Fruit fly (Drosophila melanogaster): Measurements from ENCODE around the gene CG1161.

Gene CG1161

DNA sequence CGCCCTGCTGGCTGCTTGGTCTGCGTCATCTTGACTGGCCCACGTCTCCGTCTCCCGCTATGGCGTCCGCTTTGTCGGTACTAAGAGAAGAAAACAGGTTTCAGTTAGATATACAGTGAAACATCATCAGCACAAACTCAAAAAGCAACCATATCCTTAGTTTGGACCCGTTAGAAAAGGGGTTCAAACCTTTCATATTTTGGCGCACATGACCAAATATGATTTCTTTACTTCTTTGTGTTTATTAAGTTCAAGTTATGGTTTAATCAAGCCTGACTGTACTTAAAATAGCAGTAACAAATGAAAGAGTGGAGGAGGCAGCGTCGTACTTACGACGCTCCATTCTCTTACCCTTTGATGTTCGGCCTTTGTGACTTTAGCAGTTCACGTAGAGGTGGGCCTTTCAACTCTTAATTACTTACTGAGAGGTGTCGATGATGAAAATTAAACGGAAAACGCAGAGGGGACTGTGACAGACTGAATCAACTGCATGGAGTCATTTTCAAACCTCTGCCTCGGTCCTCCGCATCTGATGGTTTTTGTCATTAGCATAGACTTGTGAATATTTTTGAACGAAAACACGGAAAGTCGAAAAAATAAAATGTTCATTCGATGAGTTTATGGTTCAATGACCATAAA lies 6.9 kb downstream of the CG1161 start:
- TF ChIP-seq ey (GFP tag; optimal IDR thresholded peaks at IDR 0.05), result peak; percentile 96
- no peak for TF ChIP-seq tai (GFP tag; optimal IDR thresholded peaks at IDR 0.05)
- TF ChIP-seq CG9705 (GFP tag; optimal IDR thresholded peaks at IDR 0.05), result peak; percentile 43
- TF ChIP-seq Myc (optimal IDR thresholded peaks at IDR 0.05), result no peak
- peak; percentile 93 for TF ChIP-seq CG32264 (GFP tag; optimal IDR thresholded peaks at IDR 0.05)
- TF ChIP-seq dsf (GFP tag; optimal IDR thresholded peaks at IDR 0.05; ENCODE audit: borderline replicate concordance), result peak; percentile 8
- no peak for TF ChIP-seq brk (GFP tag; optimal IDR thresholded peaks at IDR 0.05)
- TF ChIP-seq sv (GFP tag; optimal IDR thresholded peaks at IDR 0.05), result peak; percentile 69
- peak; percentile 86 for TF ChIP-seq Sp1 (GFP tag; optimal IDR thresholded peaks at IDR 0.05)
- TF ChIP-seq foxo (GFP tag; optimal IDR thresholded peaks at IDR 0.05), result peak; percentile 45 to 96
- peak; percentile 94 for TF ChIP-seq fru (GFP tag; optimal IDR thresholded peaks at IDR 0.05)
- no peak for TF ChIP-seq Vsx2 (GFP tag; optimal IDR thresholded peaks at IDR 0.05; ENCODE audit: partially characterized antibody)
- TF ChIP-seq rgr (GFP tag; optimal IDR thresholded peaks at IDR 0.05), result peak; percentile 95
- no peak for TF ChIP-seq lola (GFP tag; optimal IDR thresholded peaks at IDR 0.05)
- TF ChIP-seq woc (GFP tag; optimal IDR thresholded peaks at IDR 0.05), result peak; percentile 94
- TF ChIP-seq Hr83 (GFP tag; optimal IDR thresholded peaks at IDR 0.05; ENCODE audit: poor library complexity, severe bottlenecking), result no peak
- peak; percentile 83 for TF ChIP-seq Jra (GFP tag; optimal IDR thresholded peaks at IDR 0.05)
- TF ChIP-seq CrebA (GFP tag; optimal IDR thresholded peaks at IDR 0.05; ENCODE audit: borderline replicate concordance), result no peak
- TF ChIP-seq Dif (GFP tag; optimal IDR thresholded peaks at IDR 0.05; ENCODE audit: partially characterized antibody), result no peak
- no peak for TF ChIP-seq dmrt93B (GFP tag; optimal IDR thresholded peaks at IDR 0.05)
- peak; percentile 96 for TF ChIP-seq OdsH (GFP tag; optimal IDR thresholded peaks at IDR 0.05)
- TF ChIP-seq pan (optimal IDR thresholded peaks at IDR 0.05), result no peak
- peak; percentile 96 for TF ChIP-seq Hnf4 (GFP tag; optimal IDR thresholded peaks at IDR 0.05)
- peak; percentile 88 for TF ChIP-seq HLH106 (tag; optimal IDR thresholded peaks at IDR 0.05)
- peak; percentile 86 for TF ChIP-seq psq (GFP tag; optimal IDR thresholded peaks at IDR 0.05)
- TF ChIP-seq Hr78 (GFP tag; optimal IDR thresholded peaks at IDR 0.05), result no peak
- no peak for TF ChIP-seq jim (GFP tag; optimal IDR thresholded peaks at IDR 0.05)
- peak; percentile 96 for TF ChIP-seq br (GFP tag; optimal IDR thresholded peaks at IDR 0.05)
- peak; percentile 39 for TF ChIP-seq Rel (GFP tag; optimal IDR thresholded peaks at IDR 0.05)
- peak; percentile 23 for TF ChIP-seq Rel (tag; optimal IDR thresholded peaks at IDR 0.05)
- TF ChIP-seq Mio (GFP tag; optimal IDR thresholded peaks at IDR 0.05), result peak; percentile 66
- TF ChIP-seq dl (GFP tag; optimal IDR thresholded peaks at IDR 0.05; ENCODE audit: insufficient read depth in 1 of 2, partially characterized antibody in 2 of 2), result no peak
- TF ChIP-seq sage (GFP tag; optimal IDR thresholded peaks at IDR 0.05), result peak; percentile 88
- TF ChIP-seq GATAd (GFP tag; optimal IDR thresholded peaks at IDR 0.05), result no peak
- TF ChIP-seq N (GFP tag; optimal IDR thresholded peaks at IDR 0.05), result no peak
- no peak for TF ChIP-seq usp (GFP tag; optimal IDR thresholded peaks at IDR 0.05)
- TF ChIP-seq h (GFP tag; optimal IDR thresholded peaks at IDR 0.05), result peak; percentile 97
- TF ChIP-seq Dfd (GFP tag; optimal IDR thresholded peaks at IDR 0.05), result no peak
- TF ChIP-seq Abd-B (GFP tag; optimal IDR thresholded peaks at IDR 0.05), result no peak

DNA sequence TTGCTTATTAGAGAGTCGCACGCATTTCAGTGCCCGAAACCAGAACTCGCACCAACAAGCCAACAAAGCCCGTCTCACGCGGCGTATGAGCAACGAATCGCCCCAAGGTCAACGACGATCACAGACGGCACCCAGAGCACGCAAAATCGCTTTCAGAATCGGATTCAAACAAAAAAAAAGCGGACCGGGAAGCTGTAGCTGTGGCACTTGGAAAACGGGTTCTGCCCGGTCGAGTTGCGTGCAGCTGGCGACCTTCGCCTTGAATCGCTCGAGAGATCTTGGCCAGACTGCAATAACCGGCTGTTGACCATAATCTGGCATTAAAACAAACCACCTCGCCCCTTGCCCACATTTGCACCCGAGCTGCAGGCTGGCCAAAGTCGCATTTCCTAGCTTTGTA lies 8.5 kb downstream of the CG1161 start:
- peak; percentile 73 for TF ChIP-seq Dif (GFP tag; optimal IDR thresholded peaks at IDR 0.05; ENCODE audit: partially characterized antibody)
- no peak for TF ChIP-seq foxo (GFP tag; optimal IDR thresholded peaks at IDR 0.05)
- TF ChIP-seq rgr (GFP tag; optimal IDR thresholded peaks at IDR 0.05), result peak; percentile 20
- no peak for TF ChIP-seq OdsH (GFP tag; optimal IDR thresholded peaks at IDR 0.05)
- TF ChIP-seq dsf (GFP tag; optimal IDR thresholded peaks at IDR 0.05; ENCODE audit: borderline replicate concordance), result no peak
- peak; percentile 73 for TF ChIP-seq Vsx2 (GFP tag; optimal IDR thresholded peaks at IDR 0.05; ENCODE audit: partially characterized antibody)
- no peak for TF ChIP-seq Myc (optimal IDR thresholded peaks at IDR 0.05)
- no peak for TF ChIP-seq N (GFP tag; optimal IDR thresholded peaks at IDR 0.05)
- peak; percentile 12 for TF ChIP-seq psq (GFP tag; optimal IDR thresholded peaks at IDR 0.05)
- TF ChIP-seq usp (GFP tag; optimal IDR thresholded peaks at IDR 0.05), result no peak
- TF ChIP-seq sv (GFP tag; optimal IDR thresholded peaks at IDR 0.05), result no peak
